Worm (Caenorhabditis elegans) whole organism, late embryonic: ENCODE data around the gene faah-4.

Experiments
- C38D4.7 ChIP-seq: fragments of 200-800 bp; sonication (Bioruptor generic); optimal IDR thresholded peaks from 2 replicates; lab custom pipeline; 2018; ENCODE audit warnings: mild to moderate bottlenecking, missing genetic modification characterization, moderate library complexity, missing compliant biosample characterization
- T23F11.4 ChIP-seq: fragments of 200-800 bp; sonication (Bioruptor generic); optimal IDR thresholded peaks from 2 replicates; lab custom pipeline; 2018; ENCODE audit warnings: mild to moderate bottlenecking, missing genetic modification characterization, missing compliant biosample characterization
- ceh-18 ChIP-seq: sonication (generic microtip); optimal IDR thresholded peaks from 2 replicates; lab custom pipeline; 2016; ENCODE audit warnings: missing genetic modification characterization, missing compliant biosample characterization
- ceh-19 ChIP-seq: fragments of 200-800 bp; sonication (Bioruptor generic); optimal IDR thresholded peaks from 2 replicates; lab custom pipeline; 2018; ENCODE audit warnings: mild to moderate bottlenecking, missing genetic modification characterization, missing compliant biosample characterization
- ceh-22 ChIP-seq: sonication (generic microtip); optimal IDR thresholded peaks from 2 replicates; lab custom pipeline; 2017; ENCODE audit warnings: missing biosample characterization, missing genetic modification characterization
- ceh-24 ChIP-seq: sonication (generic microtip); optimal IDR thresholded peaks from 2 replicates; lab custom pipeline; 2016; ENCODE audit warnings: mild to moderate bottlenecking, missing genetic modification characterization, missing compliant biosample characterization
- ceh-30 ChIP-seq: fragments of 150-350 bp; optimal IDR thresholded peaks from 2 replicates; lab custom pipeline; 2014; ENCODE audit warnings: missing biosample characterization, missing genetic modification characterization
- ceh-31 ChIP-seq: sonication (generic microtip); optimal IDR thresholded peaks from 2 replicates; lab custom pipeline; 2016; ENCODE audit warnings: missing genetic modification characterization, missing compliant biosample characterization
- ceh-34 ChIP-seq: sonication (generic microtip); optimal IDR thresholded peaks from 2 replicates; lab custom pipeline; 2016; ENCODE audit warnings: mild to moderate bottlenecking, missing genetic modification characterization, missing compliant biosample characterization
- ceh-48 ChIP-seq: sonication (generic microtip); optimal IDR thresholded peaks from 2 replicates; lab custom pipeline; 2016; ENCODE audit warnings: missing genetic modification characterization, inconsistent platforms, missing compliant biosample characterization
- che-1 ChIP-seq: sonication (generic microtip); optimal IDR thresholded peaks from 2 replicates; lab custom pipeline; 2016; ENCODE audit warnings: mild to moderate bottlenecking, missing genetic modification characterization, missing compliant biosample characterization
- dmd-4 ChIP-seq: sonication (generic microtip); optimal IDR thresholded peaks from 2 replicates; lab custom pipeline; 2016; ENCODE audit warnings: borderline replicate concordance, missing genetic modification characterization, missing compliant biosample characterization
- dve-1 ChIP-seq: sonication (generic microtip); optimal IDR thresholded peaks from 2 replicates; lab custom pipeline; 2017; ENCODE audit warnings: antibody characterized with exemption, mild to moderate bottlenecking, missing genetic modification characterization, missing compliant biosample characterization
- elt-4 ChIP-seq: sonication (generic microtip); optimal IDR thresholded peaks from 2 replicates; lab custom pipeline; 2016; ENCODE audit warnings: missing genetic modification characterization, missing compliant biosample characterization
- ets-4 ChIP-seq: sonication (generic microtip); optimal IDR thresholded peaks from 2 replicates; lab custom pipeline; 2016; ENCODE audit warnings: missing genetic modification characterization, missing compliant biosample characterization
- eyg-1 ChIP-seq: sonication (generic microtip); optimal IDR thresholded peaks from 2 replicates; lab custom pipeline; 2016; ENCODE audit warnings: missing genotype, missing genetic modification characterization, missing compliant biosample characterization
- fax-1 ChIP-seq: sonication (generic microtip); optimal IDR thresholded peaks from 2 replicates; lab custom pipeline; 2016; ENCODE audit warnings: missing genotype, missing genetic modification characterization, missing compliant biosample characterization
- fkh-10 ChIP-seq: fragments of 150-350 bp; optimal IDR thresholded peaks from 2 replicates; lab custom pipeline; 2014; ENCODE audit warnings: missing biosample characterization, missing genetic modification reagents, missing genetic modification characterization
- fkh-6 ChIP-seq: sonication (generic microtip); optimal IDR thresholded peaks from 2 replicates; lab custom pipeline; 2016; ENCODE audit warnings: missing genetic modification characterization, missing compliant biosample characterization
- gmeb-2 ChIP-seq: sonication (generic microtip); optimal IDR thresholded peaks from 2 replicates; lab custom pipeline; 2016; ENCODE audit warnings: missing genetic modification characterization, inconsistent platforms, missing compliant biosample characterization
- hlh-6 ChIP-seq: sonication (generic microtip); optimal IDR thresholded peaks from 2 replicates; lab custom pipeline; 2016; ENCODE audit warnings: missing genotype, missing genetic modification characterization, missing compliant biosample characterization
- nfya-1 ChIP-seq: sonication (generic microtip); optimal IDR thresholded peaks from 2 replicates; lab custom pipeline; 2017; ENCODE audit warnings: missing genetic modification characterization, mild to moderate bottlenecking, missing compliant biosample characterization, antibody characterized with exemption, moderate library complexity
- nhr-11 ChIP-seq: fragments of 150-350 bp; optimal IDR thresholded peaks from 2 replicates; lab custom pipeline; 2014; ENCODE audit warnings: missing biosample characterization, missing genetic modification characterization
- nhr-232 ChIP-seq: sonication (generic microtip); optimal IDR thresholded peaks from 2 replicates; lab custom pipeline; 2016; ENCODE audit warnings: missing genetic modification characterization, missing compliant biosample characterization
- odd-2 ChIP-seq: sonication (generic microtip); optimal IDR thresholded peaks from 2 replicates; lab custom pipeline; 2017; ENCODE audit warnings: antibody characterized with exemption, mild to moderate bottlenecking, missing genetic modification characterization, missing compliant biosample characterization
- pag-3 ChIP-seq: sonication (generic microtip); optimal IDR thresholded peaks from 2 replicates; lab custom pipeline; 2016; ENCODE audit warnings: missing compliant biosample characterization, missing genetic modification characterization, borderline replicate concordance
- pat-9 ChIP-seq: fragments of 200-800 bp; sonication (Bioruptor generic); optimal IDR thresholded peaks from 2 replicates; lab custom pipeline; 2018; ENCODE audit warnings: mild to moderate bottlenecking, missing genetic modification characterization, moderate library complexity, missing compliant biosample characterization
- pha-2 ChIP-seq: sonication (generic microtip); optimal IDR thresholded peaks from 2 replicates; lab custom pipeline; 2017; ENCODE audit warnings: mild to moderate bottlenecking, missing genetic modification characterization, missing compliant biosample characterization
- rnt-1 ChIP-seq: sonication (generic microtip); optimal IDR thresholded peaks from 2 replicates; lab custom pipeline; 2016; ENCODE audit warnings: missing genetic modification characterization, missing compliant biosample characterization
- sox-2 ChIP-seq: fragments of 200-800 bp; sonication (Bioruptor generic); IDR thresholded peaks from 2 replicates; pipeline ENCODE4 v1.3.6; 2022; ENCODE audit warnings: missing genetic modification reagents, missing genetic modification characterization, missing compliant biosample characterization
- syd-9 ChIP-seq: sonication (generic microtip); optimal IDR thresholded peaks from 2 replicates; lab custom pipeline; 2016; ENCODE audit warnings: mild to moderate bottlenecking, missing genetic modification characterization, moderate library complexity, missing compliant biosample characterization
- tbx-2 ChIP-seq: sonication (generic microtip); optimal IDR thresholded peaks from 2 replicates; lab custom pipeline; 2016; ENCODE audit warnings: missing genetic modification characterization, missing compliant biosample characterization
- tbx-7 ChIP-seq: sonication (generic microtip); optimal IDR thresholded peaks from 2 replicates; lab custom pipeline; 2016; ENCODE audit warnings: missing genotype, missing genetic modification characterization, missing compliant biosample characterization
- ttx-3 ChIP-seq: sonication (generic microtip); optimal IDR thresholded peaks from 2 replicates; lab custom pipeline; 2016; ENCODE audit warnings: missing genetic modification reagents, missing genetic modification characterization, missing compliant biosample characterization
- unc-3 ChIP-seq, 2 experiments: fragments of 200-800 bp in 1 of 2; sonication (Bioruptor generic) in 1 of 2; sonication (generic microtip) in 1 of 2; conservative IDR thresholded peaks in 1 of 2; optimal IDR thresholded peaks in 1 of 2; 2 replicates each; pipeline versions ENCODE4 v1.3.6 to Lab custom; 2016 to 2022; ENCODE audit warnings: missing compliant biosample characterization in 2 of 2, missing genetic modification characterization in 2 of 2, missing genetic modification reagents in 1 of 2
- unc-55 ChIP-seq: sonication (generic microtip); optimal IDR thresholded peaks from 2 replicates; lab custom pipeline; 2017; ENCODE audit warnings: missing biosample characterization, missing genetic modification reagents, missing genetic modification characterization
- zip-5 ChIP-seq: sonication (generic microtip); optimal IDR thresholded peaks from 2 replicates; lab custom pipeline; 2016; ENCODE audit warnings: missing genetic modification characterization, missing compliant biosample characterization

The faah-4 gene

ce11 chrIII:11870009-11870408, 39.7 kb downstream of the faah-4 start (continued):
- TF ChIP-seq ceh-30 (tag; lab: Kevin White, UChicago) (no peak), ttx-3 (tag; lab: Kevin White, UChicago) (no peak), dmd-4 (no peak), ceh-48 (tag; lab: Kevin White, UChicago) (no peak), elt-4 (no peak), unc-3 (GFP tag; conservative IDR thresholded peaks at IDR 0.05; lab: Robert Waterston, UW) (no peak), unc-3 (tag; optimal IDR thresholded peaks at IDR 0.05; lab: Kevin White, UChicago) (no peak), tbx-7 (tag; lab: Kevin White, UChicago) (peak; percentile 69), pat-9 (tag; lab: Kevin White, UChicago) (no peak), zip-5 (tag; lab: Kevin White, UChicago) (peak; percentile 29), ceh-34 (tag; lab: Kevin White, UChicago) (peak; percentile 55), syd-9 (tag; lab: Kevin White, UChicago) (no peak), ceh-22 (tag; lab: Kevin White, UChicago) (no peak), rnt-1 (tag; lab: Kevin White, UChicago) (peak; percentile 95), hlh-6 (tag; lab: Kevin White, UChicago) (peak; percentile 52), ceh-19 (GFP tag; lab: Kevin White, UChicago) (peak; percentile 49), sox-2 (no peak), che-1 (tag; lab: Kevin White, UChicago) (no peak), ceh-31 (tag; lab: Kevin White, UChicago) (peak; percentile 98), C38D4.7 (GFP tag; lab: Kevin White, UChicago) (peak; percentile 12), pag-3 (tag; lab: Kevin White, UChicago) (no peak), fkh-6 (tag; lab: Kevin White, UChicago) (no peak), fax-1 (tag; lab: Kevin White, UChicago) (peak; percentile 60), unc-55 (peak; percentile 59), ceh-18 (tag; lab: Kevin White, UChicago) (peak; percentile 68), nhr-11 (tag; lab: Kevin White, UChicago) (no peak), pha-2 (peak; percentile 56), ets-4 (tag; lab: Kevin White, UChicago) (peak; percentile 92), odd-2 (tag; lab: Kevin White, UChicago) (no peak), T23F11.4 (GFP tag; lab: Kevin White, UChicago) (no peak), ceh-24 (tag; lab: Kevin White, UChicago) (no peak), fkh-10 (GFP tag; lab: Kevin White, UChicago) (no peak), nhr-232 (tag; lab: Kevin White, UChicago) (no peak), dve-1 (tag; lab: Kevin White, UChicago) (no peak)

- no peak for TF ChIP-seq pha-2
Observed at ce11 chrIII:11869231-11869912, 40.3 kb downstream of the faah-4 start, which contains the start of gene taf-12. Gene taf-12 (minus strand): TSS chrIII:11869281.

- no peak for TF ChIP-seq pag-3 (tag; lab: Kevin White, UChicago)
- no peak for TF ChIP-seq pat-9 (tag; lab: Kevin White, UChicago)
- TF ChIP-seq gmeb-2 (tag; lab: Kevin White, UChicago) = no peak
- TF ChIP-seq eyg-1 (tag; lab: Kevin White, UChicago) = no peak
- peak; percentile 46 for TF ChIP-seq nfya-1 (tag; lab: Kevin White, UChicago)
- TF ChIP-seq tbx-2 (tag; lab: Kevin White, UChicago) = no peak
Observed at ce11 chrIII:11866127-11866526, 43.6 kb downstream of the faah-4 start.
